Fruit fly (Drosophila melanogaster) whole organism, wandering third instar larva: ENCODE measurements around the gene CG14118.

Experiments used
- Abd-B ChIP-seq: fragments of >200 bp; optimal IDR thresholded peaks from 2 replicates; lab custom pipeline; 2017; ENCODE audit warnings: missing biosample characterization, missing genetic modification characterization
- CG32264 ChIP-seq: fragments of 200-800 bp; sonication (Bioruptor generic); optimal IDR thresholded peaks from 2 replicates; lab custom pipeline; 2016; ENCODE audit warnings: missing biosample characterization, missing genetic modification characterization
- CG9705 ChIP-seq: fragments of 200-800 bp; sonication (Bioruptor generic); optimal IDR thresholded peaks from 2 replicates; lab custom pipeline; 2018; ENCODE audit warnings: missing biosample characterization, mild to moderate bottlenecking, missing genetic modification characterization
- CrebA ChIP-seq: fragments of 200-800 bp; sonication (Bioruptor generic); optimal IDR thresholded peaks from 2 replicates; lab custom pipeline; 2016; ENCODE audit warnings: missing biosample characterization, mild to moderate bottlenecking, missing genetic modification characterization, borderline replicate concordance
- Dfd ChIP-seq: fragments of >200 bp; optimal IDR thresholded peaks from 2 replicates; lab custom pipeline; 2017; ENCODE audit warnings: missing biosample characterization, missing genetic modification characterization
- Dif ChIP-seq: fragments of 200-275, 200-300 bp; sonication (Bioruptor generic); optimal IDR thresholded peaks from 2 replicates; lab custom pipeline; 2018; ENCODE audit warnings: missing biosample characterization, missing genetic modification characterization; ENCODE audit not compliant: partially characterized antibody
- GATAd ChIP-seq: sonication (Bioruptor generic); optimal IDR thresholded peaks from 2 replicates; lab custom pipeline; 2016; ENCODE audit warnings: missing biosample characterization, missing genetic modification characterization
- HLH106 ChIP-seq: fragments of 200-800 bp; optimal IDR thresholded peaks from 3 replicates; lab custom pipeline; 2019; ENCODE audit warnings: missing biosample characterization, mild to moderate bottlenecking, missing genetic modification characterization, moderate library complexity
- Hnf4 ChIP-seq: fragments of 200-800 bp; sonication (Bioruptor generic); optimal IDR thresholded peaks from 2 replicates; lab custom pipeline; 2016; ENCODE audit warnings: missing biosample characterization, mild to moderate bottlenecking, missing genetic modification characterization
- Jra ChIP-seq: sonication (Bioruptor generic); optimal IDR thresholded peaks from 2 replicates; lab custom pipeline; 2016; ENCODE audit warnings: missing biosample characterization, missing genetic modification characterization
- Mio ChIP-seq: sonication (Bioruptor generic); optimal IDR thresholded peaks from 2 replicates; lab custom pipeline; 2016; ENCODE audit warnings: missing biosample characterization, missing genetic modification characterization
- Myc ChIP-seq: fragments of >200 bp; optimal IDR thresholded peaks from 2 replicates; lab custom pipeline; 2017
- N ChIP-seq: fragments of >200 bp; optimal IDR thresholded peaks from 2 replicates; lab custom pipeline; 2018; ENCODE audit warnings: missing biosample characterization, missing external identifiers, missing genetic modification characterization
- OdsH ChIP-seq: fragments of 200-800 bp; sonication (Bioruptor generic); optimal IDR thresholded peaks from 2 replicates; lab custom pipeline; 2016; ENCODE audit warnings: missing biosample characterization, mild to moderate bottlenecking, missing genetic modification characterization
- Rel ChIP-seq, 2 experiments: fragments of 200-800 bp; sonication (Bioruptor generic) in 1 of 2; optimal IDR thresholded peaks; 2 replicates in 1 of 2; 3 replicates in 1 of 2; lab custom pipeline; 2016 to 2019; ENCODE audit warnings: mild to moderate bottlenecking in 2 of 2, missing biosample characterization in 2 of 2, missing genetic modification characterization in 2 of 2, moderate library complexity in 1 of 2
- Sp1 ChIP-seq: fragments of 200-800 bp; sonication (Bioruptor generic); optimal IDR thresholded peaks from 3 replicates; lab custom pipeline; 2019; ENCODE audit warnings: missing biosample characterization, mild to moderate bottlenecking, missing genetic modification characterization, moderate library complexity
- Vsx2 ChIP-seq: fragments of 200-300, 225-300 bp; sonication (Bioruptor generic); optimal IDR thresholded peaks from 2 replicates; lab custom pipeline; 2018; ENCODE audit warnings: missing biosample characterization, missing genetic modification characterization; ENCODE audit not compliant: partially characterized antibody
- br ChIP-seq: fragments of 200-800 bp; sonication (Bioruptor generic); optimal IDR thresholded peaks from 2 replicates; lab custom pipeline; 2016; ENCODE audit warnings: missing biosample characterization, missing genetic modification characterization
- brk ChIP-seq: fragments of 200-800 bp; sonication (Bioruptor generic); optimal IDR thresholded peaks from 2 replicates; lab custom pipeline; 2016; ENCODE audit warnings: missing biosample characterization, mild to moderate bottlenecking, missing genetic modification characterization
- dl ChIP-seq, 2 experiments: fragments of 175-275, 200-275 bp in 1 of 2; fragments of 200-275 bp in 1 of 2; sonication (Bioruptor generic); optimal IDR thresholded peaks; lab custom pipeline; 2018; ENCODE audit warnings: mild to moderate bottlenecking in 2 of 2, missing biosample characterization in 2 of 2, missing genetic modification characterization in 2 of 2, moderate library complexity in 2 of 2; ENCODE audit not compliant: partially characterized antibody in 2 of 2, insufficient read depth in 1 of 2
- ey ChIP-seq: fragments of 200-800 bp; sonication (Bioruptor generic); optimal IDR thresholded peaks from 2 replicates; lab custom pipeline; 2016; ENCODE audit warnings: missing biosample characterization, missing genetic modification characterization
- foxo ChIP-seq, 2 experiments: fragments of 200-800 bp; sonication (Bioruptor generic); optimal IDR thresholded peaks; 2 replicates in 1 of 2; 3 replicates in 1 of 2; lab custom pipeline; 2016 to 2017; ENCODE audit warnings: missing biosample characterization in 2 of 2, missing genetic modification characterization in 2 of 2
- fru ChIP-seq: fragments of 200-800 bp; sonication (Bioruptor generic); optimal IDR thresholded peaks from 3 replicates; lab custom pipeline; 2016; ENCODE audit warnings: missing biosample characterization, mild to moderate bottlenecking, missing genetic modification characterization
- jim ChIP-seq: fragments of 175-275, 200-325 bp; sonication (Bioruptor generic); optimal IDR thresholded peaks from 2 replicates; lab custom pipeline; 2016; ENCODE audit warnings: missing biosample characterization, mild to moderate bottlenecking, missing genetic modification characterization
- lola ChIP-seq: fragments of >200 bp; optimal IDR thresholded peaks from 2 replicates; lab custom pipeline; 2017; ENCODE audit warnings: missing biosample characterization, missing genetic modification characterization
- psq ChIP-seq: fragments of 200-800 bp; sonication (Bioruptor generic); optimal IDR thresholded peaks from 3 replicates; lab custom pipeline; 2017; ENCODE audit warnings: missing biosample characterization, mild to moderate bottlenecking, missing genetic modification characterization, moderate library complexity
- rgr ChIP-seq: fragments of 200-800 bp; sonication (Bioruptor generic); optimal IDR thresholded peaks from 3 replicates; lab custom pipeline; 2016; ENCODE audit warnings: missing biosample characterization, mild to moderate bottlenecking, missing genetic modification characterization
- sage ChIP-seq: fragments of 200-800 bp; sonication (Bioruptor generic); optimal IDR thresholded peaks from 2 replicates; lab custom pipeline; 2016; ENCODE audit warnings: missing biosample characterization, mild to moderate bottlenecking, missing genetic modification characterization
- sv ChIP-seq: fragments of 200-800 bp; sonication (Bioruptor generic); optimal IDR thresholded peaks from 3 replicates; lab custom pipeline; 2016; ENCODE audit warnings: missing biosample characterization, missing genetic modification characterization
- tai ChIP-seq: sonication (Bioruptor generic); optimal IDR thresholded peaks from 2 replicates; lab custom pipeline; 2016; ENCODE audit warnings: missing biosample characterization, missing genetic modification characterization
- woc ChIP-seq: sonication (Bioruptor generic); optimal IDR thresholded peaks from 2 replicates; lab custom pipeline; 2016; ENCODE audit warnings: missing biosample characterization, mild to moderate bottlenecking, missing genetic modification characterization

The CG14118 gene

DNA sequence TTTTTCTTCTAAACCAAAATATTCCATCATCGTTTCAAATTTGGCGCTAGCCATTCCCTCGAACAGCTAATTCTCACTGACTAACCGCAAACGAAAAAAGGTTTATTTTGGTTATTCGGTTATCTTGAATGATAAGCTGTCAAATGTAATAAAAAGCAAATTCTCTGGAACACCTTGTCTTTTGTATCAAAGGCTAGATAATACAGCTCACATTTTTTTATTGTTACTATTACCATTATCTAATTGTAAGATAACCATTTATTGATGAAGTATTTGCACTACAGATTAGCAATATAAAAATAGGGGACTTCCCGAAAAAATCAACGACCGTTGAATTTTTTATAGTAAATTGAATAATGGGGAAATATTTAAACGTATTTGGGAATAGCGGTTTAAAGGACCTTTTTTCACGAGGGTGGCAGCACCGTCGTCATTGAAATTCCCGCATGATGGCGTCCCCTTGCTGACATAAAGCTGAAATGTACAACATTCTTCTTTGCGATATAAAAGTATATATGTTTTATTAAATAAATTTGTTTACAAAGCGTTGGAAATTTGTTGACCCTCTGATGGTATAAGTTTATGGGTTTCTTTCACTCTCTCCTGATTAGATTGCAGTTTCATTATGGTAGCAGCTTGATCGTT is 31.1 kb upstream of the CG14118 start, which contains the start of gene CG32107:
TSS of gene CG32107 (minus strand) at position 51 of the 645 bp plus-strand sequence.
- TF ChIP-seq sage: no peak
- TF ChIP-seq woc (GFP tag; lab: Kevin White, UChicago): no peak
- TF ChIP-seq brk (GFP tag; lab: Kevin White, UChicago): no peak
- TF ChIP-seq Abd-B: no peak
- TF ChIP-seq Dfd: no peak
- no peak for TF ChIP-seq br (GFP tag; lab: Kevin White, UChicago)
- no peak for TF ChIP-seq Hnf4 (GFP tag; lab: Kevin White, UChicago)
- TF ChIP-seq Jra (GFP tag; lab: Kevin White, UChicago): no peak
- no peak for TF ChIP-seq tai (GFP tag; lab: Kevin White, UChicago)
- no peak for TF ChIP-seq Sp1 (GFP tag; lab: Kevin White, UChicago)
- peak; percentile 12 for TF ChIP-seq Dif (GFP tag; lab: Kevin White, UChicago)
- TF ChIP-seq Myc (lab: Kevin White, UChicago): peak; percentile 80
- TF ChIP-seq Vsx2: peak; percentile 3
- TF ChIP-seq CG9705 (GFP tag; lab: Kevin White, UChicago): no peak
- TF ChIP-seq N (GFP tag; lab: Kevin White, UChicago): no peak
- TF ChIP-seq ey (GFP tag; lab: Kevin White, UChicago): no peak
- TF ChIP-seq foxo (GFP tag; optimal IDR thresholded peaks at IDR 0.05; lab: Kevin White, UChicago): no peak
- TF ChIP-seq Mio (GFP tag; lab: Kevin White, UChicago): no peak
- TF ChIP-seq lola: no peak
- no peak for TF ChIP-seq Rel (GFP tag; optimal IDR thresholded peaks at IDR 0.05; lab: Kevin White, UChicago)
- peak; percentile 98 for TF ChIP-seq Rel (tag; optimal IDR thresholded peaks at IDR 0.05; lab: Kevin White, UChicago)

DNA sequence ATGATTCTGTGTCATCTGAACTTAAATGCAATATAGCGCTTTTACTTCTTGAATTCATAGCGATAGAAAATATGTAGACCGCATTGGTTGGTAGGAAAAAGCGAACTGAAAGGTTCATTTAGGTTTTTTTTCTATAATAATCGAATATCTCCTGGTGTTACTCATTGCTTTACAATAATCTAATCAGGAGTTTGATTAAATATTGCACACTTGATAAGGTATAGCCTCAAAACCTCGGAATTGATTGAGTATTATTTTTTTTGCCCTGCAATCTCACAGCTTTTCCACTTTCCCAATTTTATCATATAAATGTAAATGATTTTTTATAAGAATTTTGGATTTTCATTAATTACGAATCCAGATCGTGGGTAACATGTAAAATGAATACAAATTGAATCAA is 29.6 kb upstream of the CG14118 start, which contains the start of gene CG10943:
TSS of gene CG10943 (minus strand) at position 101 of the 400 bp plus-strand sequence.
- TF ChIP-seq Rel (GFP tag; optimal IDR thresholded peaks at IDR 0.05; lab: Kevin White, UChicago): no peak
- TF ChIP-seq Rel (tag; optimal IDR thresholded peaks at IDR 0.05; lab: Kevin White, UChicago): no peak
- TF ChIP-seq tai (GFP tag; lab: Kevin White, UChicago): no peak
- no peak for TF ChIP-seq Myc (lab: Kevin White, UChicago)
- TF ChIP-seq CrebA: no peak
- TF ChIP-seq Hnf4 (GFP tag; lab: Kevin White, UChicago): no peak

- TF ChIP-seq jim (GFP tag; lab: Kevin White, UChicago) (no peak), Vsx2 (no peak), Dif (GFP tag; lab: Kevin White, UChicago) (no peak), HLH106 (tag; lab: Kevin White, UChicago) (no peak), Dfd (peak; percentile 54), sv (GFP tag; lab: Kevin White, UChicago) (no peak)
Measured at dm6 chr3L:12864472-12864871, 28.0 kb upstream of the CG14118 start.

dm6 chr3L:12867956-12868443 is 24.5 kb upstream of the CG14118 start:
- TF ChIP-seq GATAd (no peak), sv (GFP tag; lab: Kevin White, UChicago) (no peak), N (GFP tag; lab: Kevin White, UChicago) (no peak), ey (GFP tag; lab: Kevin White, UChicago) (no peak), jim (GFP tag; lab: Kevin White, UChicago) (no peak), Dif (GFP tag; lab: Kevin White, UChicago) (no peak), Hnf4 (GFP tag; lab: Kevin White, UChicago) (no peak), tai (GFP tag; lab: Kevin White, UChicago) (no peak), CrebA (no peak), rgr (GFP tag; lab: Kevin White, UChicago) (no peak), woc (GFP tag; lab: Kevin White, UChicago) (no peak), sage (no peak), psq (GFP tag; lab: Kevin White, UChicago) (no peak), br (GFP tag; lab: Kevin White, UChicago) (no peak), foxo (GFP tag; optimal IDR thresholded peaks at IDR 0.05; lab: Kevin White, UChicago) (no peak), CG32264 (no peak)

DNA sequence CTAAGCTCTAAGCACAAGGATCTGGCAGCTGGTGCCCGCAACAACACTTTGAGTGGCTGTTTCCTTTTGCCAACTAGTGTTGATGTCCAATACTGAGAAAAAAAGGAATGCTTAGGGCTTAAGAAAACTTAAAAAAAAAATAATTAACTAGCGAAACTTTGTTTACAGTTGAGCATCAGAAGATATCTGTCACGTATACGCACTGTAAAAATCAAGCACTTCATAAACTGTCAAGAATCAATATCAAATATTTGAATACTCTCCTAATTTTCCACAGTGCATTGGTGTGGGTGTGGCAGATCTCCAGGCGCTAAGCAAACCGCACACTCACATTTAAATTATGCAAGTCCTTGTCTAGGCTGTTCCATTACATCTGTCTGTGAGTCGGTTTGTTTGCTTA is 18.2 kb upstream of the CG14118 start:
- TF ChIP-seq woc (GFP tag; lab: Kevin White, UChicago) (no peak), sv (GFP tag; lab: Kevin White, UChicago) (no peak), OdsH (GFP tag; lab: Kevin White, UChicago) (no peak), dl (GFP tag; optimal IDR thresholded peaks at IDR 0.05; lab: Kevin White, UChicago; ENCODE audit: insufficient read depth in 1 of 2, partially characterized antibody in 2 of 2) (no peak), CrebA (no peak), Dfd (no peak), br (GFP tag; lab: Kevin White, UChicago) (no peak), foxo (GFP tag; optimal IDR thresholded peaks at IDR 0.05; lab: Kevin White, UChicago) (no peak), brk (GFP tag; lab: Kevin White, UChicago) (no peak), fru (GFP tag; lab: Kevin White, UChicago) (no peak)
